Fruit fly (Drosophila melanogaster) whole organism: ENCODE results near the gene CG10508.

Experiments
- CG8478 ChIP-seq: fragments of >200 bp; optimal IDR thresholded peaks from 2 replicates; lab custom pipeline; 2018; ENCODE audit warnings: inconsistent platforms
- pan ChIP-seq: fragments of >200 bp; optimal IDR thresholded peaks from 2 replicates; lab custom pipeline; 2017

DNA sequence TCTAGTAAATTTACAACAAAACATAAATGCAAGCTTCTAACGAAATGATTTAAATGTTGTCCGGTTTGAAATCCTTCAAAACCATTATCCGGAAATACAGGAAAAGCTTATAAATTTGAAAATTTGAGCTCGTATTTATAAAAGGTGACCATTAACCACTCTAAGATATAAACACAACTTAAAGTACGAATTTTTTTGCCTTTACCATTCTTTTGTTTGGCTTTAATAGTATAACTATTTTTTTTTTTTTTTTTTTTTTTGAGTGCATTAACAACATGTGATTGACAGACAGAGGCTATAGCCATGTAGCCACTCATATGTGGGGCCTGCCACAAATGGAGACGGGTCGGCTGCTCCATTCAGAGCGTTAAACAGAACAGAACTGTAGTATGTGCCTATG is 33.4 kb downstream of the CG10508 start:
- TF ChIP-seq CG8478 (lab: Kevin White, UChicago): no peak
- TF ChIP-seq pan (lab: Kevin White, UChicago): no peak
